Fruit fly (Drosophila melanogaster): Measurements from ENCODE around the gene Chc.

Gene Chc

dm6 chrX:15868781-15869180, 33.5 kb upstream of the Chc start:
- no peak for TF ChIP-seq CG10321 (GFP tag; IDR thresholded peaks at IDR 0.05)
- no peak for TF ChIP-seq CG10366 (GFP tag; IDR thresholded peaks at IDR 0.05)
- TF ChIP-seq hb (GFP tag; IDR thresholded peaks at IDR 0.05; ENCODE audit: partially characterized antibody) = 0 out of 3 replicates have a peak, but pooled peaks have one; percentile 42
- no peak for TF ChIP-seq Hand (GFP tag; optimal IDR thresholded peaks at IDR 0.05)
- TF ChIP-seq Hey (tag; optimal IDR thresholded peaks at IDR 0.05) = no peak
- peak; percentile 62 for TF ChIP-seq Med (GFP tag)
- no peak for TF ChIP-seq CG16779 (GFP tag; IDR thresholded peaks at IDR 0.05)
- TF ChIP-seq CG3065 (GFP tag; optimal IDR thresholded peaks at IDR 0.05) = no peak
- no peak for TF ChIP-seq br (optimal IDR thresholded peaks at IDR 0.05)
- TF ChIP-seq cwo (GFP tag; optimal IDR thresholded peaks at IDR 0.05) = no peak
- no peak for TF ChIP-seq CG12104 (GFP tag; optimal IDR thresholded peaks at IDR 0.05)
- TF ChIP-seq CG6654 (GFP tag; optimal IDR thresholded peaks at IDR 0.05) = no peak
- TF ChIP-seq CG2889 (GFP tag; IDR thresholded peaks at IDR 0.05) = no peak
- no peak for TF ChIP-seq CG10147 (GFP tag; optimal IDR thresholded peaks at IDR 0.05)
- TF ChIP-seq D19B (GFP tag; optimal IDR thresholded peaks at IDR 0.05) = no peak
- no peak for TF ChIP-seq row (GFP tag; IDR thresholded peaks at IDR 0.05)
- no peak for TF ChIP-seq gfzf (GFP tag; optimal IDR thresholded peaks at IDR 0.05)
- TF ChIP-seq Lhr (GFP tag; optimal IDR thresholded peaks at IDR 0.05) = no peak
- peak; percentile 79 for TF ChIP-seq Ets65A (GFP tag)

DNA sequence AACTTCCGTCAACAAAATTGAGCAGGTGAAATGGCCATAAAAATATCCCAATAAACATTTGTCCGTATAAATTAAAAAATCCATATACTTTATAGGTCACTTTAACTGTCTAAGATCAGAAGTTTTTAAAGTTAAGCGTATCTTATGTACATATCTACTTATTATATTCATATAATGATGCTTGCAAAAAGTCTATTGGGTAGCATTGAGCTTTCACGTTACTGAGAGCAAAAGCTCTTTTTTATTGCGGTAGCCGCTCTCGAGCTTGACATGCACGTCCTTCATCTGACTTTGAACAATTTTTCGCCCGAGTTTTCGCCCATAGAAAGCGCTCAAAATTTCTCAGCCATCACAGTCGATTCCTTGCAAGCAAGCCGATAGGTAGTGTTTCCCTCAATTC, 32.6 kb upstream of the Chc start, which contains the start of gene Gapdh2:
TSS of gene Gapdh2 (plus strand) at position 283 of the 400 bp plus-strand sequence.
- TF ChIP-seq Dp (GFP tag; optimal IDR thresholded peaks at IDR 0.05) = peak; percentile 50
- TF ChIP-seq CG4282 (GFP tag; optimal IDR thresholded peaks at IDR 0.05) = peak; percentile 86
- peak; percentile 100 for TF ChIP-seq ci (GFP tag; IDR thresholded peaks at IDR 0.05)
- TF ChIP-seq wdn (GFP tag; IDR thresholded peaks at IDR 0.05) = peak; percentile 99
- TF ChIP-seq cad (GFP tag; optimal IDR thresholded peaks at IDR 0.05) = no peak
- peak; percentile 92 for TF ChIP-seq Bdp1 (GFP tag; optimal IDR thresholded peaks at IDR 0.05)
- peak; percentile 99 for TF ChIP-seq nerfin-1 (tag; optimal IDR thresholded peaks at IDR 0.05)
- TF ChIP-seq CG1832 (GFP tag; optimal IDR thresholded peaks at IDR 0.05) = no peak
- TF ChIP-seq Myb (GFP tag; optimal IDR thresholded peaks at IDR 0.05) = peak; percentile 83
- peak; percentile 98 for TF ChIP-seq pho (GFP tag; optimal IDR thresholded peaks at IDR 0.05)
- peak; percentile 88 for TF ChIP-seq pfk (GFP tag; optimal IDR thresholded peaks at IDR 0.05)
- TF ChIP-seq Spps (tag; optimal IDR thresholded peaks at IDR 0.05) = peak; percentile 96
- peak; percentile 99 for TF ChIP-seq gem (tag; optimal IDR thresholded peaks at IDR 0.05)
- peak; percentile 91 for TF ChIP-seq CG6654 (GFP tag; optimal IDR thresholded peaks at IDR 0.05)
- peak; percentile 96 for TF ChIP-seq Hr3 (GFP tag; optimal IDR thresholded peaks at IDR 0.05)
- peak; percentile 99 for TF ChIP-seq dysf (GFP tag; IDR thresholded peaks at IDR 0.05)
- TF ChIP-seq HLH3B (GFP tag; IDR thresholded peaks at IDR 0.05) = peak; percentile 99
- TF ChIP-seq sens (GFP tag) = peak; percentile 100
- peak; percentile 90 for TF ChIP-seq CG10321 (GFP tag; IDR thresholded peaks at IDR 0.05)
- TF ChIP-seq CG6791 (GFP tag; IDR thresholded peaks at IDR 0.05; ENCODE audit: partially characterized antibody) = no peak
- TF ChIP-seq NfI (GFP tag; optimal IDR thresholded peaks at IDR 0.05) = peak; percentile 99
- peak; percentile 100 for TF ChIP-seq so (GFP tag; IDR thresholded peaks at IDR 0.05)
- TF ChIP-seq CG2202 (tag; optimal IDR thresholded peaks at IDR 0.05) = peak; percentile 97
- TF ChIP-seq bowl (GFP tag; IDR thresholded peaks at IDR 0.05) = peak; percentile 99
- peak; percentile 84 for TF ChIP-seq MESR4 (GFP tag; optimal IDR thresholded peaks at IDR 0.05)
- TF ChIP-seq vnd (GFP tag; IDR thresholded peaks at IDR 0.05; ENCODE audit: partially characterized antibody) = no peak
- TF ChIP-seq lab (GFP tag; optimal IDR thresholded peaks at IDR 0.05) = peak; percentile 100
- TF ChIP-seq CG9876 (GFP tag; optimal IDR thresholded peaks at IDR 0.05) = peak; percentile 78
- peak; percentile 71 for TF ChIP-seq Sry-β (GFP tag; optimal IDR thresholded peaks at IDR 0.05)
- peak; percentile 96 for TF ChIP-seq disco-r (GFP tag; optimal IDR thresholded peaks at IDR 0.05)
- peak; percentile 98 for TF ChIP-seq NFAT (GFP tag; IDR thresholded peaks at IDR 0.05)
- no peak for TF ChIP-seq HLHmδ (GFP tag; optimal IDR thresholded peaks at IDR 0.05)
- peak; percentile 98 for TF ChIP-seq ems (GFP tag; optimal IDR thresholded peaks at IDR 0.05)
- peak; percentile 98 for TF ChIP-seq vfl (GFP tag; optimal IDR thresholded peaks at IDR 0.05)
- peak; percentile 95 for TF ChIP-seq peb (GFP tag; IDR thresholded peaks at IDR 0.05)

All from whole organism, embryonic.